Fruit fly (Drosophila melanogaster) Kc167 (cell line): ENCODE measurements around the gene E23.

Experiments
- Myc ChIP-seq: fragments of >200 bp; optimal IDR thresholded peaks from 2 replicates; lab custom pipeline; 2017; ENCODE audit warnings: missing external identifiers
- Sin3A ChIP-seq: fragments of >200 bp; optimal IDR thresholded peaks from 2 replicates; lab custom pipeline; 2018; ENCODE audit warnings: missing external identifiers
- h ChIP-seq: fragments of >200 bp; optimal IDR thresholded peaks from 3 replicates; lab custom pipeline; 2018; ENCODE audit warnings: missing external identifiers
- insv ChIP-seq: fragments of >200 bp; optimal IDR thresholded peaks from 3 replicates; lab custom pipeline; 2018; ENCODE audit warnings: missing external identifiers
- psq ChIP-seq: fragments of >200 bp; optimal IDR thresholded peaks from 2 replicates; lab custom pipeline; 2017; ENCODE audit warnings: missing external identifiers
- ttk ChIP-seq: sonication (Bioruptor generic); optimal IDR thresholded peaks from 2 replicates; lab custom pipeline; 2017; ENCODE audit warnings: missing external identifiers

The E23 gene

dm6 chr2L:3327603-3328002 lies 27.0 kb downstream of the E23 start, which contains the start of gene CG33282:
Gene CG33282 (plus strand): TSS chr2L:3327903.
- TF ChIP-seq Sin3A (lab: Kevin White, UChicago) (no peak), insv (no peak), psq (lab: Kevin White, UChicago) (no peak), h (lab: Kevin White, UChicago) (no peak), ttk (lab: Kevin White, UChicago) (no peak), Myc (lab: Kevin White, UChicago) (no peak)

- TF ChIP-seq ttk (lab: Kevin White, UChicago) = no peak
- TF ChIP-seq insv = no peak
- TF ChIP-seq psq (lab: Kevin White, UChicago) = no peak
- TF ChIP-seq Myc (lab: Kevin White, UChicago) = no peak
- no peak for TF ChIP-seq Sin3A (lab: Kevin White, UChicago)
- TF ChIP-seq h (lab: Kevin White, UChicago) = no peak
These were observed 31.0 kb downstream of the E23 start, which contains the start of gene CG33281 for dm6 chr2L:3323319-3324287. Gene CG33281 (plus strand): TSS chr2L:3324237.

- no peak for TF ChIP-seq insv
- TF ChIP-seq psq (lab: Kevin White, UChicago) = no peak
- no peak for TF ChIP-seq ttk (lab: Kevin White, UChicago)
- no peak for TF ChIP-seq Sin3A (lab: Kevin White, UChicago)
- no peak for TF ChIP-seq Myc (lab: Kevin White, UChicago)
- TF ChIP-seq h (lab: Kevin White, UChicago) = no peak
These were observed 34.8 kb downstream of the E23 start, which contains the start of the genes Fign and CG8837 for dm6 chr2L:3319731-3320295. Gene Fign (minus strand): TSS chr2L:3319872. Gene CG8837 (plus strand): TSS chr2L:3320245.

DNA sequence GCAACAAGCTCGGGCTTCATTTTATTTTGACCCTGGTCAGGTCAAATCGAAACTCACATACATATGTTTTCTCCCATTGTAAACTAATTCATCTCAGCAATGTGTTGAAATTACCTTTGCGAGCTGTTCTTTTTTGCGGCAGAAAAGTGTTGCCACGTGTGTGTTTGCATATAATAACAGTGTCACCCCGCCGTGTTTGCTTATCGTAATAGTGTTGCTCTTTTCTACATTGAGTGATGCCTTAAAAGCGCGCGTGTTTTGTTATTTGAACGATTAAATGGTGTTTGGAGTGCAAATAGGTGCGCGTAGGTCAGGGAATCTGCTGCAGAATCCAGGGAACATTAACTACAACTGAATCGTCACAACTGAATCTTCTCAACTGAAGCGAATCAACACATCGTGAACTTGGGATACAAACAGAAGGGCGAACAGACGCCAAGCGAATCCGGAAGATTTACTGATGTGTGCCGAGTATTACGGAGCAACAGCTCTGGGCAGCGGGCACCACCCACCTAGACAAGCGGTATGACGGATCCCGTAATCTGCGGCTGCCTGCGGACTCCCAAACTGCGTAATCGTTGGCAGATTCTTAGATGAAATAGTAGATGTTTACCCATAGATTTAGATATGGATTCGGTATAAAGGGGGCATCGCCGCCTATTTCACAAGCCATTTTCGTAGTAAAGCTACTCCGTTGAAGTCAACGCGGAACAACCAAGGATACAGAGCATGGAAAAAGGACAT lies 45.9 kb downstream of the E23 start, which contains the start of gene CG15406:
Gene CG15406, plus strand, starts transcription at position 694 of the 744 bp plus-strand sequence.
- no peak for TF ChIP-seq ttk (lab: Kevin White, UChicago)
- TF ChIP-seq Sin3A (lab: Kevin White, UChicago) = no peak
- no peak for TF ChIP-seq psq (lab: Kevin White, UChicago)
- TF ChIP-seq Myc (lab: Kevin White, UChicago) = no peak
- no peak for TF ChIP-seq h (lab: Kevin White, UChicago)
- no peak for TF ChIP-seq insv

DNA sequence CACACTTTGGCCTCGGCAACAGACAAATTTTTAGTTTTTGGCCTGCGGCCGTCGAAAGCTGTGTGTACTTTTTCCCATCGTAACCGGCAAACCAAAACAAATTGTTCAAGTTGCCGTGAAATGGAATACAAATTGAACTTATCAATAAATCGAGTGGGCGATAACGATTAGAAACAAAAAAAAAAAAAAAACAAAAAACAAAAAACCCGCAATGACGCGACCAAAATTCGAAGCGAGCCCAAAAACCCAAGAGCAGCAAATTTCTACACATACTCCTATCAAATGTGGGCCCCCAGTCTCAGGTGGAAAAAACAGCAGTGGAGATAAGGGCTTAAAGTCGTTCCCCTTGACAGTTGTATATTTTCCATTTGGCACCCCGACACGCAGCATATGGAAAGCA lies 47.4 kb downstream of the E23 start:
- no peak for TF ChIP-seq ttk (lab: Kevin White, UChicago)
- TF ChIP-seq insv = no peak
- no peak for TF ChIP-seq Sin3A (lab: Kevin White, UChicago)
- no peak for TF ChIP-seq h (lab: Kevin White, UChicago)
- TF ChIP-seq psq (lab: Kevin White, UChicago) = no peak
- TF ChIP-seq Myc (lab: Kevin White, UChicago) = no peak

- TF ChIP-seq insv (no peak), Sin3A (lab: Kevin White, UChicago) (no peak), Myc (lab: Kevin White, UChicago) (no peak), h (lab: Kevin White, UChicago) (no peak), psq (lab: Kevin White, UChicago) (no peak), ttk (lab: Kevin White, UChicago) (no peak)
These were observed 49.5 kb downstream of the E23 start for dm6 chr2L:3304831-3305828.

dm6 chr2L:3303893-3304292 lies 50.7 kb downstream of the E23 start, which contains the start of gene CG3277:
Gene CG3277 (plus strand): TSS chr2L:3304100.
- TF ChIP-seq Sin3A (lab: Kevin White, UChicago) (no peak), insv (no peak), ttk (lab: Kevin White, UChicago) (no peak), Myc (lab: Kevin White, UChicago) (no peak), h (lab: Kevin White, UChicago) (no peak), psq (lab: Kevin White, UChicago) (no peak)

DNA sequence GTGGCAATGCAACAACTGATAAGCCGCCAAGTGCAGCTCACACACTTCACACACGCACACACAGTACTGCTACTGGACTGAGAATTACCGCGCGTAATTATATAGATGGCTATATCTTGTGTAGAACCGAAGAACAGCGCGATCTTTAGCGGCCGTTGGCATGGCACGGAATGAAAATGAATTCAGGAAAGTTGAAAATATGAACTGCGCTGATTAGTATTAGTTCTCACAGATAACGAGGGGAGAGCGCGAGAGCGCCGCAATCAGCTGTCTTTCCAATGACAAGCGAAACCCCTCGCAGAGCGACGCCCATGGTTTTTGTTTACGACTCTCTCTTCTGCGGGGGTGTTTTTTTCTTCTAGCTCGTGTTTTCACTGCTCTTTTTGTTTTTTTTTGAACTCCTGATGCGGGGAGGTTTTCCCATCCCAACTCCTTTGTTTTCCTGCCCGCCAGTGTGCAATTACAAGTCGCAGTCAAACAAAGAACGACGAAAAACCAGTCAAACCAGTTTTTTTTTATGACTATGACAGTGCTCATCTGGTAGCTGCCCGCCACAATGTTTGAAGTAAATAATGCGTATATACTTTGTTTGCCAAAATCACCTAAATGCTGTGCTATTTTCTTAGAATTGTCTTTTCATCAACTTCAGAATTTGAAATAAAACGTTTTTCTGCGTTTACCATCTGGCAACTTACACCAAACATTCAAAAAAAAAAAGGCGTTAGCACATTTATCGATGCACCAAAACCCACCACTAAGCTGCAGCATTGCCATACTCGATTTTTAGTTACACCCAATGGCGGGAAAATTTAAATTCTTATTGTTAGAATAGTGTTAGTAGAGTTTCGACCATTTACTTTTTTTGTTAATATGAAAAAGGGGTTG lies 51.4 kb downstream of the E23 start, which contains the start of gene CG9663:
Gene CG9663, minus strand, starts transcription at position 173 of the 885 bp plus-strand sequence.
- TF ChIP-seq h (lab: Kevin White, UChicago) (no peak), psq (lab: Kevin White, UChicago) (no peak), Myc (lab: Kevin White, UChicago) (no peak), ttk (lab: Kevin White, UChicago) (no peak)
